Worm (Caenorhabditis elegans): ENCODE measurements around the gene dhs-15.

ce11 chrV:2730784-2731480 lies 38.7 kb downstream of the dhs-15 start, which contains the start of gene dod-3:
- TF ChIP-seq ceh-82 (tag; optimal IDR thresholded peaks at IDR 0.05) = no peak
- TF ChIP-seq lin-39 (tag; optimal IDR thresholded peaks at IDR 0.05) = no peak
- no peak for TF ChIP-seq nhr-11 (tag; optimal IDR thresholded peaks at IDR 0.05)
- TF ChIP-seq nhr-28 (tag; optimal IDR thresholded peaks at IDR 0.05) = no peak
- TF ChIP-seq nhr-237 (tag; optimal IDR thresholded peaks at IDR 0.05) = no peak
